Worm (Caenorhabditis elegans) whole organism, L4 larva: ENCODE data around the gene coa-7.

Experiments used
- F10B5.3 ChIP-seq: sonication (generic microtip); optimal IDR thresholded peaks from 2 replicates; lab custom pipeline; 2016; ENCODE audit warnings: mild to moderate bottlenecking, missing genetic modification characterization, missing compliant biosample characterization
- F26F4.8 ChIP-seq: fragments of 200-800 bp; sonication (Bioruptor generic); conservative IDR thresholded peaks from 2 replicates; pipeline ENCODE4 v1.3.6; 2022; ENCODE audit warnings: missing genetic modification characterization, missing compliant biosample characterization
- F37D6.2 ChIP-seq: sonication (generic microtip); optimal IDR thresholded peaks from 2 replicates; lab custom pipeline; 2016; ENCODE audit warnings: mild to moderate bottlenecking, missing genetic modification characterization, missing compliant biosample characterization
- F49E8.2 ChIP-seq: sonication (generic microtip); optimal IDR thresholded peaks from 2 replicates; lab custom pipeline; 2016; ENCODE audit warnings: missing compliant biosample characterization, mild to moderate bottlenecking, missing genetic modification characterization, borderline replicate concordance
- T20F7.1 ChIP-seq: fragments of 200-800 bp; sonication (Bioruptor generic); optimal IDR thresholded peaks from 2 replicates; lab custom pipeline; 2018; ENCODE audit warnings: mild to moderate bottlenecking, missing genetic modification characterization, missing compliant biosample characterization
- T26A8.4 ChIP-seq: fragments of 200-800 bp; sonication (Bioruptor generic); IDR thresholded peaks from 2 replicates; pipeline ENCODE4 v1.3.6; 2022; ENCODE audit warnings: missing genetic modification characterization, missing compliant biosample characterization
- Y105C5A.15 ChIP-seq: fragments of 200-800 bp; sonication (Bioruptor generic); IDR thresholded peaks from 2 replicates; pipeline ENCODE4 v1.3.6; 2022; ENCODE audit warnings: missing genetic modification characterization, missing compliant biosample characterization
- Y48G9A.11 ChIP-seq: fragments of 200-800 bp; sonication (Bioruptor generic); IDR thresholded peaks from 2 replicates; pipeline ENCODE4 v1.3.6; 2022; ENCODE audit warnings: missing genetic modification reagents, missing genetic modification characterization, missing compliant biosample characterization
- Y75B8A.6 ChIP-seq: fragments of 200-800 bp; sonication (Bioruptor generic); IDR thresholded peaks from 2 replicates; pipeline ENCODE4 v1.3.6; 2022; ENCODE audit warnings: missing genetic modification reagents, missing genetic modification characterization, missing compliant biosample characterization
- ZK337.2 ChIP-seq: fragments of 200-800 bp; sonication (Bioruptor generic); IDR thresholded peaks from 2 replicates; pipeline ENCODE4 v1.3.6; 2022; ENCODE audit warnings: missing genetic modification reagents, missing genetic modification characterization, missing compliant biosample characterization
- ama-1 ChIP-seq: fragments of 150-350 bp; optimal IDR thresholded peaks from 2 replicates; lab custom pipeline; 2014; ENCODE audit warnings: inconsistent platforms, mixed read lengths
- arid-1 ChIP-seq: fragments of 200-800 bp; sonication (Bioruptor generic); conservative IDR thresholded peaks from 2 replicates; pipeline ENCODE4 v1.3.6; 2022; ENCODE audit warnings: missing genetic modification reagents, missing genetic modification characterization, missing compliant biosample characterization
- ceh-82 ChIP-seq: sonication (generic microtip); optimal IDR thresholded peaks from 2 replicates; lab custom pipeline; 2017; ENCODE audit warnings: missing biosample characterization, missing genetic modification characterization
- cey-2 ChIP-seq: sonication (generic microtip); optimal IDR thresholded peaks from 3 replicates; lab custom pipeline; 2017; ENCODE audit warnings: missing genetic modification characterization, mild to moderate bottlenecking, missing compliant biosample characterization, antibody characterized with exemption, borderline replicate concordance; ENCODE audit not compliant: insufficient read depth
- ctbp-1 ChIP-seq: fragments of 200-800 bp; sonication (Bioruptor generic); IDR thresholded peaks from 2 replicates; pipeline ENCODE4 v1.3.6; 2022; ENCODE audit warnings: missing genetic modification reagents, missing genetic modification characterization, missing compliant biosample characterization
- daf-12 ChIP-seq: fragments of 150-350 bp; optimal IDR thresholded peaks from 2 replicates; lab custom pipeline; 2014; ENCODE audit warnings: missing biosample characterization, missing genetic modification reagents, missing genetic modification characterization
- daf-19 ChIP-seq: fragments of 200-800 bp; sonication (Bioruptor generic); conservative IDR thresholded peaks from 2 replicates; pipeline ENCODE4 v1.3.6; 2022; ENCODE audit warnings: missing genetic modification characterization, missing compliant biosample characterization
- dmd-6 ChIP-seq: fragments of 200-800 bp; sonication (Bioruptor generic); IDR thresholded peaks from 2 replicates; pipeline ENCODE4 v1.3.6; 2022; ENCODE audit warnings: missing genetic modification reagents, missing genetic modification characterization, missing compliant biosample characterization
- dmd-8 ChIP-seq: fragments of 200-800 bp; sonication (Bioruptor generic); IDR thresholded peaks from 2 replicates; pipeline ENCODE4 v1.3.6; 2022; ENCODE audit warnings: missing genetic modification characterization, missing compliant biosample characterization
- dpl-1 ChIP-seq: fragments of 150-350 bp; optimal IDR thresholded peaks from 2 replicates; lab custom pipeline; 2014; ENCODE audit warnings: missing biosample characterization, missing genetic modification reagents, missing genetic modification characterization
- duxl-1 ChIP-seq: sonication (generic microtip); optimal IDR thresholded peaks from 2 replicates; lab custom pipeline; 2016; ENCODE audit warnings: mild to moderate bottlenecking, missing genetic modification characterization, moderate library complexity, missing compliant biosample characterization; ENCODE audit not compliant: poor library complexity
- dve-1 ChIP-seq: sonication (generic microtip); optimal IDR thresholded peaks from 2 replicates; lab custom pipeline; 2017; ENCODE audit warnings: antibody characterized with exemption, mild to moderate bottlenecking, missing genetic modification characterization, missing compliant biosample characterization; ENCODE audit not compliant: insufficient read depth
- egl-27 ChIP-seq: sonication (generic microtip); optimal IDR thresholded peaks from 3 replicates; lab custom pipeline; 2017; ENCODE audit warnings: missing biosample characterization, missing genetic modification reagents, missing genetic modification characterization
- egl-43 ChIP-seq: fragments of 200-800 bp; sonication (Bioruptor generic); IDR thresholded peaks from 2 replicates; pipeline ENCODE4 v1.3.6; 2022; ENCODE audit warnings: missing genetic modification reagents, missing genetic modification characterization, missing compliant biosample characterization
- gei-8 ChIP-seq: fragments of 200-800 bp; sonication (Bioruptor generic); optimal IDR thresholded peaks from 2 replicates; lab custom pipeline; 2018; ENCODE audit warnings: mild to moderate bottlenecking, missing genetic modification characterization, missing compliant biosample characterization
- hlh-11 ChIP-seq: fragments of 200-800 bp; sonication (Bioruptor generic); optimal IDR thresholded peaks from 2 replicates; lab custom pipeline; 2018; ENCODE audit warnings: mild to moderate bottlenecking, missing genetic modification characterization, missing compliant biosample characterization
- hlh-30 ChIP-seq: sonication (generic microtip); optimal IDR thresholded peaks from 2 replicates; lab custom pipeline; 2017; ENCODE audit warnings: antibody characterized with exemption, mild to moderate bottlenecking, missing genetic modification characterization, missing compliant biosample characterization; ENCODE audit not compliant: insufficient read depth
- hmg-1.1 ChIP-seq: fragments of 200-800 bp; sonication (Bioruptor generic); IDR thresholded peaks from 2 replicates; pipeline ENCODE4 v1.3.6; 2022; ENCODE audit warnings: missing genetic modification reagents, missing genetic modification characterization, missing compliant biosample characterization
- lin-1 ChIP-seq: fragments of 200-800 bp; sonication (Bioruptor generic); IDR thresholded peaks from 2 replicates; pipeline ENCODE4 v1.3.6; 2022; ENCODE audit warnings: missing genetic modification reagents, missing genetic modification characterization, missing compliant biosample characterization
- mdl-1 ChIP-seq, 2 experiments: fragments of 150-350 bp in 1 of 2; sonication (generic microtip) in 1 of 2; optimal IDR thresholded peaks; 2 replicates each; lab custom pipeline; 2014 to 2017; ENCODE audit warnings: missing biosample characterization in 2 of 2, missing genetic modification characterization in 2 of 2
- mdt-29 ChIP-seq: fragments of 200-800 bp; sonication (Bioruptor generic); IDR thresholded peaks from 2 replicates; pipeline ENCODE4 v1.3.6; 2022; ENCODE audit warnings: missing genetic modification reagents, missing genetic modification characterization, missing compliant biosample characterization
- mxl-2 ChIP-seq: fragments of 200-800 bp; sonication (Bioruptor generic); conservative IDR thresholded peaks from 2 replicates; pipeline ENCODE4 v1.3.6; 2022; ENCODE audit warnings: missing genetic modification reagents, missing genetic modification characterization, missing compliant biosample characterization
- nhr-11 ChIP-seq: fragments of 150-350 bp; optimal IDR thresholded peaks from 2 replicates; lab custom pipeline; 2014; ENCODE audit warnings: missing biosample characterization, missing genetic modification characterization
- nhr-111 ChIP-seq: fragments of 200-800 bp; sonication (Bioruptor generic); optimal IDR thresholded peaks from 2 replicates; lab custom pipeline; 2018; ENCODE audit warnings: mild to moderate bottlenecking, missing genetic modification characterization, missing compliant biosample characterization
- nhr-237 ChIP-seq: sonication (generic microtip); optimal IDR thresholded peaks from 2 replicates; lab custom pipeline; 2017; ENCODE audit warnings: missing biosample characterization, missing genetic modification characterization
- nhr-77 ChIP-seq: fragments of 150-350 bp; optimal IDR thresholded peaks from 2 replicates; lab custom pipeline; 2014; ENCODE audit warnings: missing biosample characterization, missing genetic modification characterization
- pqm-1 ChIP-seq: sonication (generic microtip); optimal IDR thresholded peaks from 2 replicates; lab custom pipeline; 2017; ENCODE audit warnings: missing biosample characterization, missing genetic modification characterization
- rbr-2 ChIP-seq: sonication (generic microtip); optimal IDR thresholded peaks from 2 replicates; lab custom pipeline; 2016; ENCODE audit warnings: missing genotype, missing genetic modification characterization, missing compliant biosample characterization
- saeg-2 ChIP-seq: fragments of 200-800 bp; sonication (Bioruptor generic); IDR thresholded peaks from 2 replicates; pipeline ENCODE4 v1.3.6; 2022; ENCODE audit warnings: missing genetic modification reagents, missing genetic modification characterization, missing compliant biosample characterization
- sdz-12 ChIP-seq: fragments of 200-800 bp; sonication (Bioruptor generic); optimal IDR thresholded peaks from 2 replicates; lab custom pipeline; 2018; ENCODE audit warnings: mild to moderate bottlenecking, missing genetic modification characterization, missing compliant biosample characterization
- set-16 ChIP-seq: fragments of 200-800 bp; sonication (Bioruptor generic); IDR thresholded peaks from 2 replicates; pipeline ENCODE4 v1.3.6; 2022; ENCODE audit warnings: missing genetic modification reagents, missing genetic modification characterization, missing compliant biosample characterization
- skn-1 ChIP-seq: fragments of 150-350 bp; optimal IDR thresholded peaks from 2 replicates; lab custom pipeline; 2014; ENCODE audit warnings: missing biosample characterization, missing genetic modification characterization
- snpc-1.2 ChIP-seq: fragments of 200-800 bp; sonication (Bioruptor generic); IDR thresholded peaks from 2 replicates; pipeline ENCODE4 v1.3.6; 2022; ENCODE audit warnings: missing genetic modification reagents, missing genetic modification characterization, missing compliant biosample characterization
- tag-97 ChIP-seq: fragments of 200-800 bp; sonication (Bioruptor generic); IDR thresholded peaks from 2 replicates; pipeline ENCODE4 v1.3.6; 2022; ENCODE audit warnings: missing genetic modification characterization, missing compliant biosample characterization
- unc-62 ChIP-seq, 3 experiments: fragments of 150-350 bp in 1 of 3; sonication (generic microtip); optimal IDR thresholded peaks in 2 of 3; peaks in 1 of 3; 1 replicate in 1 of 3; 2 replicates in 2 of 3; lab custom pipeline; 2014 to 2017; ENCODE audit warnings: missing biosample characterization in 3 of 3, missing genetic modification characterization in 3 of 3, missing genetic modification reagents in 3 of 3, missing genotype in 1 of 3
- zag-1 ChIP-seq: fragments of 150-350 bp; optimal IDR thresholded peaks from 2 replicates; lab custom pipeline; 2014; ENCODE audit warnings: missing biosample characterization, missing genetic modification characterization
- ztf-7 ChIP-seq: fragments of 150-350 bp; optimal IDR thresholded peaks from 2 replicates; lab custom pipeline; 2014; ENCODE audit warnings: missing biosample characterization, missing genetic modification characterization

Gene coa-7

ce11 chrII:11614103-11614857 lies 36.7 kb downstream of the coa-7 start (continued):
- TF ChIP-seq set-16 (GFP tag; lab: Robert Waterston, UW) (no peak), egl-27 (no peak), ama-1 (peak; percentile 54), nhr-77 (tag; lab: Kevin White, UChicago) (peak; percentile 38), F37D6.2 (peak; percentile 17), Y105C5A.15 (no peak), mxl-2 (GFP tag; lab: Robert Waterston, UW) (no peak), unc-62 (GFP tag; optimal IDR thresholded peaks at IDR 0.05 in 1 of 2; lab: Kevin White, UChicago) (peak in 1 of 2 experiments; percentile 47), unc-62 (tag; optimal IDR thresholded peaks at IDR 0.05; lab: Kevin White, UChicago) (no peak), rbr-2 (peak; percentile 12)

- TF ChIP-seq sdz-12 (GFP tag; lab: Kevin White, UChicago) = no peak
- TF ChIP-seq Y75B8A.6 (GFP tag; lab: Robert Waterston, UW) = no peak
- no peak for TF ChIP-seq snpc-1.2 (GFP tag; lab: Robert Waterston, UW)
- no peak for TF ChIP-seq egl-27
- TF ChIP-seq F26F4.8 (GFP tag; lab: Robert Waterston, UW) = no peak
- no peak for TF ChIP-seq T26A8.4 (GFP tag; lab: Robert Waterston, UW)
- no peak for TF ChIP-seq cey-2 (tag; lab: Kevin White, UChicago)
- TF ChIP-seq daf-19 (GFP tag; lab: Robert Waterston, UW) = no peak
- no peak for TF ChIP-seq ceh-82
- TF ChIP-seq nhr-11 (tag; lab: Kevin White, UChicago) = no peak
- TF ChIP-seq nhr-237 (tag; lab: Kevin White, UChicago) = no peak
- no peak for TF ChIP-seq ZK337.2
- TF ChIP-seq ctbp-1 = no peak
- no peak for TF ChIP-seq daf-12 (tag; lab: Kevin White, UChicago)
- TF ChIP-seq Y48G9A.11 (GFP tag; lab: Robert Waterston, UW) = no peak
- TF ChIP-seq dve-1 (tag; lab: Kevin White, UChicago) = peak; percentile 2
- TF ChIP-seq nhr-111 = no peak
- TF ChIP-seq saeg-2 (GFP tag; lab: Robert Waterston, UW) = no peak
- TF ChIP-seq gei-8 = no peak
- no peak for TF ChIP-seq hmg-1.1 (GFP tag; lab: Robert Waterston, UW)
- no peak for TF ChIP-seq skn-1 (tag; lab: Kevin White, UChicago)
- TF ChIP-seq hlh-11 (tag; lab: Kevin White, UChicago) = peak; percentile 17
- TF ChIP-seq tag-97 = no peak
- no peak for TF ChIP-seq F10B5.3
- TF ChIP-seq mdl-1 (tag; optimal IDR thresholded peaks at IDR 0.05; lab: Kevin White, UChicago) = peak in 1 of 2 experiments; percentile 29
- TF ChIP-seq ztf-7 = no peak
- TF ChIP-seq T20F7.1 (GFP tag; lab: Kevin White, UChicago) = no peak
- TF ChIP-seq arid-1 (GFP tag; lab: Robert Waterston, UW) = no peak
- no peak for TF ChIP-seq F49E8.2 (tag; lab: Kevin White, UChicago)
- TF ChIP-seq duxl-1 = no peak
- TF ChIP-seq dmd-8 (GFP tag; lab: Robert Waterston, UW) = no peak
- peak; percentile 50 for TF ChIP-seq dmd-6 (GFP tag; lab: Robert Waterston, UW)
- TF ChIP-seq zag-1 (tag; lab: Kevin White, UChicago) = no peak
- TF ChIP-seq lin-1 (GFP tag; lab: Robert Waterston, UW) = no peak
- TF ChIP-seq mdt-29 (GFP tag; lab: Robert Waterston, UW) = no peak
- TF ChIP-seq pqm-1 = no peak
- no peak for TF ChIP-seq dpl-1 (GFP tag; lab: Kevin White, UChicago)
- no peak for TF ChIP-seq egl-43 (GFP tag; lab: Robert Waterston, UW)
- TF ChIP-seq hlh-30 (tag; lab: Kevin White, UChicago) = peak; percentile 52
Observed at ce11 chrII:11612034-11612723, 38.8 kb downstream of the coa-7 start, which contains the start of gene F07A11.5. F07A11.5 (plus strand) TSS chrII:11612300.
